Fruit fly (Drosophila melanogaster) whole organism, embryonic: Measurements from ENCODE around the gene Cipc.

Source experiments
- Atf6 ChIP-seq: fragments of 200-800 bp; sonication (Bioruptor generic); IDR thresholded peaks from 2 replicates; pipeline ENCODE4 v1.3.6; 2022; ENCODE audit warnings: missing biosample characterization, missing genetic modification characterization
- Awh ChIP-seq: fragments of 200-800 bp; sonication (Bioruptor generic); IDR thresholded peaks from 2 replicates; pipeline ENCODE4, ENCODE4 v1.3.6; 2022; ENCODE audit warnings: missing biosample characterization, missing genetic modification characterization
- B-H2 ChIP-seq: fragments of 200-800 bp; sonication (Bioruptor generic); optimal IDR thresholded peaks from 2 replicates; lab custom pipeline; 2018; ENCODE audit warnings: missing biosample characterization, mild to moderate bottlenecking, missing genetic modification characterization
- CG13287 ChIP-seq: fragments of 200-800 bp; sonication (Bioruptor generic); IDR thresholded peaks from 2 replicates; pipeline ENCODE4 v1.3.6; 2022; ENCODE audit warnings: missing biosample characterization, missing genetic modification characterization; ENCODE audit not compliant: partially characterized antibody
- CG13296 ChIP-seq: fragments of 200-800 bp; sonication (Bioruptor generic); optimal IDR thresholded peaks from 3 replicates; lab custom pipeline; 2018; ENCODE audit warnings: missing biosample characterization, mild to moderate bottlenecking, missing genetic modification characterization
- CG14441 ChIP-seq: fragments of 200-800 bp; sonication (Bioruptor generic); IDR thresholded peaks from 2 replicates; pipeline ENCODE4 v1.3.6; 2022; ENCODE audit warnings: missing biosample characterization, missing genetic modification characterization
- CG30020 ChIP-seq: fragments of 200-800 bp; optimal IDR thresholded peaks from 2 replicates; lab custom pipeline; 2019; ENCODE audit warnings: missing biosample characterization, mild to moderate bottlenecking, missing genetic modification characterization, moderate library complexity
- CG32767 ChIP-seq: fragments of 200-800 bp; sonication (Bioruptor generic); IDR thresholded peaks from 2 replicates; pipeline ENCODE4 v1.3.6; 2022; ENCODE audit warnings: missing biosample characterization, missing genetic modification characterization
- CG32772 ChIP-seq: fragments of 200-800 bp; sonication (Bioruptor generic); IDR thresholded peaks from 2 replicates; pipeline ENCODE4 v1.3.6; 2022; ENCODE audit warnings: missing biosample characterization, missing genetic modification characterization
- CG5245 ChIP-seq: fragments of 200-800 bp; sonication (Bioruptor generic); optimal IDR thresholded peaks from 3 replicates; lab custom pipeline; 2016; ENCODE audit warnings: missing biosample characterization, missing genetic modification characterization
- CG7271 ChIP-seq: fragments of 200-800 bp; sonication (Bioruptor generic); optimal IDR thresholded peaks from 2 replicates; lab custom pipeline; 2018; ENCODE audit warnings: missing biosample characterization, mild to moderate bottlenecking, missing genetic modification characterization, moderate library complexity
- CG7745 ChIP-seq: fragments of 200-800 bp; sonication (Bioruptor generic); optimal IDR thresholded peaks from 2 replicates; lab custom pipeline; 2018; ENCODE audit warnings: missing biosample characterization, mild to moderate bottlenecking, missing genetic modification characterization, moderate library complexity
- CG8359 ChIP-seq: fragments of 200-800 bp; sonication (Bioruptor generic); optimal IDR thresholded peaks from 2 replicates; lab custom pipeline; 2017; ENCODE audit warnings: missing biosample characterization, mild to moderate bottlenecking, missing genetic modification characterization, borderline replicate concordance
- D ChIP-seq, 2 experiments: fragments of 200-800 bp in 1 of 2; fragments of >200 bp in 1 of 2; sonication (Bioruptor generic) in 1 of 2; optimal IDR thresholded peaks; 2 replicates in 1 of 2; 3 replicates in 1 of 2; lab custom pipeline; 2017; ENCODE audit warnings: mild to moderate bottlenecking in 1 of 2, missing biosample characterization in 1 of 2, missing genetic modification characterization in 1 of 2, missing genetic modification reagents in 1 of 2
- Eip74EF ChIP-seq, 2 experiments: fragments of 200-800 bp in 1 of 2; fragments of >200 bp in 1 of 2; sonication (Bioruptor generic) in 1 of 2; optimal IDR thresholded peaks; 2 replicates each; lab custom pipeline; 2017 to 2019; ENCODE audit warnings: missing biosample characterization in 2 of 2, missing genetic modification characterization in 2 of 2, mild to moderate bottlenecking in 1 of 2, moderate library complexity in 1 of 2
- HLHmδ ChIP-seq: fragments of 200-800 bp; sonication (Bioruptor generic); optimal IDR thresholded peaks from 2 replicates; lab custom pipeline; 2018; ENCODE audit warnings: missing biosample characterization, mild to moderate bottlenecking, missing genetic modification characterization, moderate library complexity
- Hey ChIP-seq: fragments of 200-800 bp; sonication (Bioruptor generic); optimal IDR thresholded peaks from 3 replicates; lab custom pipeline; 2018; ENCODE audit warnings: missing biosample characterization, mild to moderate bottlenecking, missing genetic modification characterization
- Hr39 ChIP-seq: fragments of >200 bp; optimal IDR thresholded peaks from 2 replicates; lab custom pipeline; 2017
- Lim3 ChIP-seq: fragments of 200-800 bp; sonication (Bioruptor generic); IDR thresholded peaks from 2 replicates; pipeline ENCODE4 v1.3.6; 2022; ENCODE audit warnings: missing biosample characterization, missing genetic modification characterization
- MTF-1 ChIP-seq: fragments of 200-800 bp; sonication (Bioruptor generic); optimal IDR thresholded peaks from 2 replicates; lab custom pipeline; 2018; ENCODE audit warnings: missing biosample characterization, mild to moderate bottlenecking, missing genetic modification characterization, borderline replicate concordance
- Med ChIP-seq: fragments of 200-800 bp; sonication (Bioruptor generic); peaks from one replicate; lab custom pipeline; 2016; ENCODE audit warnings: missing biosample characterization, missing genetic modification characterization, mild to moderate bottlenecking, inconsistent platforms, moderate library complexity
- Mes4 ChIP-seq: fragments of 200-800 bp; sonication (Bioruptor generic); optimal IDR thresholded peaks from 2 replicates; lab custom pipeline; 2016; ENCODE audit warnings: missing biosample characterization, missing genetic modification characterization
- NC2β ChIP-seq: fragments of 200-800 bp; sonication (Bioruptor generic); optimal IDR thresholded peaks from 2 replicates; lab custom pipeline; 2016; ENCODE audit warnings: missing biosample characterization, missing genetic modification characterization
- Trl ChIP-seq, 3 experiments: fragments of >200 bp in 2 of 3; fragments of 200-800 bp in 1 of 3; sonication (Bioruptor generic) in 1 of 3; optimal IDR thresholded peaks; 2 replicates in 1 of 3; 3 replicates in 2 of 3; lab custom pipeline; 2016 to 2017; ENCODE audit warnings: missing biosample characterization in 1 of 3, missing genetic modification characterization in 1 of 3
- Usf ChIP-seq: fragments of 200-800 bp; sonication (Bioruptor generic); optimal IDR thresholded peaks from 2 replicates; lab custom pipeline; 2017; ENCODE audit warnings: missing genotype, missing biosample characterization, missing genetic modification characterization
- ash1 ChIP-seq: fragments of 200-800 bp; sonication (Bioruptor generic); optimal IDR thresholded peaks from 2 replicates; lab custom pipeline; 2018; ENCODE audit warnings: missing biosample characterization, mild to moderate bottlenecking, missing genetic modification characterization
- cg ChIP-seq: fragments of 200-800 bp; sonication (Bioruptor generic); optimal IDR thresholded peaks from 3 replicates; lab custom pipeline; 2019; ENCODE audit warnings: missing biosample characterization, mild to moderate bottlenecking, missing genetic modification characterization, moderate library complexity
- chinmo ChIP-seq: fragments of 200-800 bp; sonication (Bioruptor generic); IDR thresholded peaks from 4 replicates; pipeline ENCODE4 v1.3.6; 2022; ENCODE audit warnings: missing biosample characterization, missing genetic modification characterization; ENCODE audit not compliant: partially characterized antibody
- ems ChIP-seq: fragments of 200-800 bp; sonication (Bioruptor generic); optimal IDR thresholded peaks from 3 replicates; lab custom pipeline; 2016; ENCODE audit warnings: missing biosample characterization, missing genetic modification characterization
- esg ChIP-seq: fragments of 200-800 bp; sonication (Bioruptor generic); conservative IDR thresholded peaks from 2 replicates; pipeline ENCODE4 v1.3.6; 2022; ENCODE audit warnings: missing biosample characterization, missing genetic modification characterization
- fu2 ChIP-seq: fragments of 200-800 bp; sonication (Bioruptor generic); optimal IDR thresholded peaks from 2 replicates; lab custom pipeline; 2016; ENCODE audit warnings: missing biosample characterization, missing genetic modification characterization
- inv ChIP-seq: fragments of 200-800 bp; sonication (Bioruptor generic); IDR thresholded peaks from 2 replicates; pipeline ENCODE4 v1.3.6; 2022; ENCODE audit warnings: missing biosample characterization, missing genetic modification characterization; ENCODE audit not compliant: partially characterized antibody
- phol ChIP-seq: fragments of 200-800 bp; sonication (Bioruptor generic); optimal IDR thresholded peaks from 3 replicates; lab custom pipeline; 2018; ENCODE audit warnings: missing biosample characterization, mild to moderate bottlenecking, missing genetic modification characterization, moderate library complexity
- pita ChIP-seq: fragments of 200-800 bp; sonication (Bioruptor generic); optimal IDR thresholded peaks from 2 replicates; lab custom pipeline; 2017; ENCODE audit warnings: missing biosample characterization, mild to moderate bottlenecking, missing genetic modification characterization
- pzg ChIP-seq: fragments of 200-800 bp; sonication (Bioruptor generic); optimal IDR thresholded peaks from 3 replicates; lab custom pipeline; 2018; ENCODE audit warnings: missing biosample characterization, mild to moderate bottlenecking, missing genetic modification characterization, moderate library complexity
- row ChIP-seq: fragments of 200-800 bp; sonication (Bioruptor generic); IDR thresholded peaks from 3 replicates; pipeline ENCODE4 v1.3.6; 2022; ENCODE audit warnings: missing biosample characterization, missing genetic modification characterization
- run ChIP-seq: fragments of 200-800 bp; sonication (Bioruptor generic); optimal IDR thresholded peaks from 3 replicates; lab custom pipeline; 2018; ENCODE audit warnings: missing biosample characterization, mild to moderate bottlenecking, missing genetic modification characterization
- shn ChIP-seq: fragments of 200-800 bp; sonication (Bioruptor generic); optimal IDR thresholded peaks from 3 replicates; lab custom pipeline; 2016; ENCODE audit warnings: missing biosample characterization, missing genetic modification characterization
- sug ChIP-seq: fragments of 200-800 bp; optimal IDR thresholded peaks from 2 replicates; lab custom pipeline; 2019; ENCODE audit warnings: missing biosample characterization, mild to moderate bottlenecking, missing genetic modification characterization, moderate library complexity
- tll ChIP-seq, 2 experiments: fragments of 200-800 bp in 1 of 2; fragments of >200 bp in 1 of 2; sonication (Bioruptor generic) in 1 of 2; optimal IDR thresholded peaks; 2 replicates each; lab custom pipeline; 2017 to 2019; ENCODE audit warnings: missing biosample characterization in 2 of 2, missing genetic modification characterization in 2 of 2, mild to moderate bottlenecking in 1 of 2, moderate library complexity in 1 of 2
- tup ChIP-seq: fragments of 200-800 bp; sonication (Bioruptor generic); optimal IDR thresholded peaks from 2 replicates; lab custom pipeline; 2016; ENCODE audit warnings: missing biosample characterization, mild to moderate bottlenecking, missing genetic modification characterization, moderate library complexity
- unc-4 ChIP-seq: fragments of 200-800 bp; sonication (Bioruptor generic); IDR thresholded peaks from 2 replicates; pipeline ENCODE4 v1.3.6; 2022; ENCODE audit warnings: missing biosample characterization, missing genetic modification characterization; ENCODE audit not compliant: partially characterized antibody
- unpg ChIP-seq: fragments of 200-800 bp; sonication (Bioruptor generic); optimal IDR thresholded peaks from 3 replicates; lab custom pipeline; 2018; ENCODE audit warnings: missing biosample characterization, mild to moderate bottlenecking, missing genetic modification characterization, moderate library complexity
- vfl ChIP-seq: fragments of 200-800 bp; sonication (Bioruptor generic); optimal IDR thresholded peaks from 2 replicates; lab custom pipeline; 2016; ENCODE audit warnings: missing biosample characterization, missing genetic modification characterization
- wdn ChIP-seq: fragments of 200-800 bp; sonication (Bioruptor generic); IDR thresholded peaks from 2 replicates; pipeline ENCODE4 v1.3.6; 2022; ENCODE audit warnings: missing biosample characterization, missing genetic modification characterization
- yki ChIP-seq: fragments of >200 bp; optimal IDR thresholded peaks from 3 replicates; lab custom pipeline; 2018

Gene Cipc

dm6 chr3R:26122896-26123295 lies 16.2 kb downstream of the Cipc start (continued):
- TF ChIP-seq CG30020 (tag; lab: Kevin White, UChicago) (no peak), phol (tag; lab: Kevin White, UChicago) (peak; percentile 3)
- TF ChIP-seq, all 482 proteins: peak for 25

- no peak for TF ChIP-seq MTF-1 (GFP tag; lab: Kevin White, UChicago)
- TF ChIP-seq Hr39 (lab: Kevin White, UChicago): no peak
- TF ChIP-seq CG7271 (tag; lab: Kevin White, UChicago): no peak
- TF ChIP-seq chinmo: 0 out of 4 replicates have a peak, but pooled peaks have one; percentile 61
- TF ChIP-seq esg (GFP tag; lab: Robert Waterston, UW): no peak
- TF ChIP-seq CG32767 (GFP tag; lab: Robert Waterston, UW): no peak
- TF ChIP-seq Awh: no peak
- no peak for TF ChIP-seq pzg (GFP tag; lab: Kevin White, UChicago)
- TF ChIP-seq ash1 (GFP tag; lab: Kevin White, UChicago): no peak
- no peak for TF ChIP-seq CG5245 (GFP tag; lab: Kevin White, UChicago)
- TF ChIP-seq B-H2 (GFP tag; lab: Kevin White, UChicago): no peak
- no peak for TF ChIP-seq cg (GFP tag; lab: Kevin White, UChicago)
- TF ChIP-seq shn (GFP tag; lab: Kevin White, UChicago): no peak
- no peak for TF ChIP-seq Lim3 (GFP tag; lab: Robert Waterston, UW)
- TF ChIP-seq tup: no peak
- TF ChIP-seq ems (GFP tag; lab: Kevin White, UChicago): no peak
- TF ChIP-seq Eip74EF (GFP tag; optimal IDR thresholded peaks at IDR 0.05; lab: Kevin White, UChicago): peak in 1 of 2 experiments; percentile 82
- no peak for TF ChIP-seq CG13287 (GFP tag; lab: Robert Waterston, UW)
- TF ChIP-seq pita (GFP tag; lab: Kevin White, UChicago): no peak
- no peak for TF ChIP-seq yki (lab: Kevin White, UChicago)
- TF ChIP-seq fu2 (GFP tag; lab: Kevin White, UChicago): no peak
- TF ChIP-seq Usf: no peak
- TF ChIP-seq CG8359 (GFP tag; lab: Kevin White, UChicago): no peak
- TF ChIP-seq Trl (optimal IDR thresholded peaks at IDR 0.05; lab: Kevin White, UChicago): no peak
- no peak for TF ChIP-seq Trl (GFP tag; optimal IDR thresholded peaks at IDR 0.05; lab: Kevin White, UChicago)
- TF ChIP-seq D (optimal IDR thresholded peaks at IDR 0.05; lab: Kevin White, UChicago): no peak
- no peak for TF ChIP-seq D (GFP tag; optimal IDR thresholded peaks at IDR 0.05; lab: Kevin White, UChicago)
- TF ChIP-seq Med: peak; percentile 50
- 0 out of 3 replicates have a peak, but pooled peaks have one; percentile 10 for TF ChIP-seq row (GFP tag; lab: Robert Waterston, UW)
- no peak for TF ChIP-seq vfl (GFP tag; lab: Kevin White, UChicago)
- no peak for TF ChIP-seq run
- no peak for TF ChIP-seq Hey (tag; lab: Kevin White, UChicago)
- TF ChIP-seq CG32772 (GFP tag; lab: Robert Waterston, UW): no peak
- TF ChIP-seq tll (GFP tag; optimal IDR thresholded peaks at IDR 0.05; lab: Kevin White, UChicago): no peak
- TF ChIP-seq CG13296 (GFP tag; lab: Kevin White, UChicago): no peak
- no peak for TF ChIP-seq unc-4 (GFP tag; lab: Robert Waterston, UW)
- TF ChIP-seq unpg (GFP tag; lab: Kevin White, UChicago): no peak
- TF ChIP-seq inv (GFP tag; lab: Robert Waterston, UW): no peak
- TF ChIP-seq CG7745: no peak
- no peak for TF ChIP-seq sug (tag; lab: Kevin White, UChicago)
- TF ChIP-seq Mes4 (GFP tag; lab: Kevin White, UChicago): no peak
- TF ChIP-seq Atf6 (GFP tag; lab: Robert Waterston, UW): no peak
- TF ChIP-seq CG14441 (GFP tag; lab: Robert Waterston, UW): 0 out of 2 replicates have a peak, but pooled peaks have one; percentile 6
- TF ChIP-seq wdn (GFP tag; lab: Robert Waterston, UW): no peak
- no peak for TF ChIP-seq HLHmδ (GFP tag; lab: Kevin White, UChicago)
- no peak for TF ChIP-seq NC2β (GFP tag; lab: Kevin White, UChicago)
Observed at dm6 chr3R:26124576-26125283, 18.1 kb downstream of the Cipc start.
